Fruit fly (Drosophila melanogaster) whole organism, adult: ENCODE measurements around the gene CG6028.

ENCODE experiments used
- Clk ChIP-seq: fragments of 200-800 bp; sonication (Bioruptor generic); optimal IDR thresholded peaks from 2 replicates; lab custom pipeline; 2017; ENCODE audit warnings: missing biosample characterization, missing genetic modification characterization
- Crg-1 ChIP-seq: fragments of 200-800 bp; sonication (Bioruptor generic); optimal IDR thresholded peaks from 2 replicates; lab custom pipeline; 2016; ENCODE audit warnings: missing biosample characterization, missing genetic modification characterization
- cnc ChIP-seq, 2 experiments: fragments of >200 bp; optimal IDR thresholded peaks; 2 replicates each; lab custom pipeline; 2017
- pad ChIP-seq: fragments of 200-800 bp; sonication (Bioruptor generic); optimal IDR thresholded peaks from 3 replicates; lab custom pipeline; 2017; ENCODE audit warnings: missing biosample characterization, missing genetic modification characterization, mild to moderate bottlenecking, moderate library complexity, missing genetic modification reagents

DNA sequence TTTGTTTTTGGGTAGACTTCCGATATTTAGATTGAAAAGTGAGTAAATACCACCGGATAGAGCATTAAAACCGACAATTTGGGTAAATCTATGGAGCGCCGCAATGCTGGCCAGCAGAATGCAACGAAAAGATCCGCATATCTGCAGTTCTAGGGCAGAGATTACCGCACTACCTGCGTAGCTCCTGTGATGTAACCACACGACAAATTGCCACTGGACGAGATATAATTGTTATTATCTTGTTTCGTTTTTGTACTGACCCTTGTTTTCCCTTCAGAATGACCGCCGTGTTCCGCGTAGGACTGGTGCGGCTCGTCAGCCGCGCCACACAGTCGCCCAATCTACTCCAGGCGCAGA, 2.4 kb upstream of the CG6028 start:
- no peak for TF ChIP-seq Crg-1 (GFP tag; lab: Kevin White, UChicago)
- TF ChIP-seq cnc (optimal IDR thresholded peaks at IDR 0.05; lab: Kevin White, UChicago), result no peak
- TF ChIP-seq pad (GFP tag; lab: Kevin White, UChicago), result no peak
- TF ChIP-seq Clk (GFP tag; lab: Kevin White, UChicago), result no peak
